Worm (Caenorhabditis elegans): ENCODE results near the gene hrpa-1.

DNA sequence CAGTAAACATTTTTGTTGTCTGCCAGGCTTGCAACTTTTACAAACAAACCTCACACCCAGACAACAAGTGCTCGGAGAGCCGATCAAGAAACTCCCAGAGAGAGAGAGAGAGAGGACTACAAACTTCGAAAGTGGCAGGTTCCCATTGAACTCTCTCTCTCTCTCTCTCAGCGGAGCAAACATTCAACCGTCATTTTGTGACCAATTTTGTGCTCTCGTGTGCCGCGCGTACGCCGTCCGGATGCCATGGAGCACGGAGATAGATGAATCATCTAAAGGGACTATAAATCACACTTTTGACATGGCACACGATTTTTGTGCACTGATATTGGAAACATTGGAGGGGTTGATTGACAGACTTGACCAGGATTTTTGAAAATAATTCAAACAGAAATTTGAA lies 29.8 kb downstream of the hrpa-1 start:
- no peak for TF ChIP-seq ref-1 (GFP tag; conservative IDR thresholded peaks at IDR 0.05)
- TF ChIP-seq T22C8.4 (GFP tag; IDR thresholded peaks at IDR 0.05), result no peak
- no peak for TF ChIP-seq med-1 (GFP tag; optimal IDR thresholded peaks at IDR 0.05; ENCODE audit: insufficient read depth)
- TF ChIP-seq ztf-23 (GFP tag; IDR thresholded peaks at IDR 0.05), result no peak
- no peak for TF ChIP-seq flt-1 (GFP tag; IDR thresholded peaks at IDR 0.05)
- TF ChIP-seq ztf-29 (GFP tag; IDR thresholded peaks at IDR 0.05), result no peak
- TF ChIP-seq cog-1 (tag; optimal IDR thresholded peaks at IDR 0.05), result no peak
- TF ChIP-seq klf-2 (GFP tag; conservative IDR thresholded peaks at IDR 0.05), result no peak
